Worm (Caenorhabditis elegans) whole organism, L2 larva: ENCODE results near the gene R08D7.5.
"Not testable (repeated sequence)": the region's sequence is repeated elsewhere in the genome, so short reads cannot be mapped to it uniquely, and the experiment has no call there.

ENCODE experiments used
- C34F6.9 ChIP-seq: fragments of 150-350 bp; optimal IDR thresholded peaks from 2 replicates; lab custom pipeline; 2014; ENCODE audit warnings: missing biosample characterization, missing genetic modification characterization
- F13H6.1 ChIP-seq: sonication (generic microtip); optimal IDR thresholded peaks from 2 replicates; lab custom pipeline; 2016; ENCODE audit warnings: missing genetic modification characterization, missing compliant biosample characterization
- Y55F3AM.14 ChIP-seq: fragments of 200-800 bp; sonication (Bioruptor generic); optimal IDR thresholded peaks from 2 replicates; lab custom pipeline; 2018; ENCODE audit warnings: mild to moderate bottlenecking, missing genetic modification characterization, missing compliant biosample characterization
- ZK546.5 ChIP-seq: sonication (generic microtip); optimal IDR thresholded peaks from 2 replicates; lab custom pipeline; 2017; ENCODE audit warnings: missing biosample characterization, missing genetic modification characterization
- aly-2 ChIP-seq: fragments of 150-350 bp; optimal IDR thresholded peaks from 2 replicates; lab custom pipeline; 2014; ENCODE audit warnings: missing biosample characterization, missing genetic modification characterization
- ceh-16 ChIP-seq: fragments of 150-350 bp; optimal IDR thresholded peaks from 2 replicates; lab custom pipeline; 2014; ENCODE audit warnings: missing biosample characterization, missing genetic modification characterization
- ceh-82 ChIP-seq: fragments of 150-350 bp; optimal IDR thresholded peaks from 2 replicates; lab custom pipeline; 2014; ENCODE audit warnings: missing biosample characterization, missing genetic modification characterization
- dmd-4 ChIP-seq: sonication (generic microtip); optimal IDR thresholded peaks from 2 replicates; lab custom pipeline; 2017; ENCODE audit warnings: missing biosample characterization, missing genetic modification characterization
- fos-1 ChIP-seq: fragments of 150-350 bp; optimal IDR thresholded peaks from 2 replicates; lab custom pipeline; 2014; ENCODE audit warnings: missing biosample characterization, missing genetic modification characterization
- gmeb-1 ChIP-seq: fragments of 150-350 bp; optimal IDR thresholded peaks from 2 replicates; lab custom pipeline; 2014; ENCODE audit warnings: missing biosample characterization, missing genetic modification characterization
- lin-11 ChIP-seq: fragments of 150-350 bp; sonication (generic microtip); optimal IDR thresholded peaks from 2 replicates; lab custom pipeline; 2014; ENCODE audit warnings: missing biosample characterization, missing genetic modification characterization, inconsistent platforms, mixed read lengths
- lsy-2 ChIP-seq, 2 experiments: fragments of 150-350 bp in 1 of 2; sonication (generic microtip) in 1 of 2; optimal IDR thresholded peaks; 2 replicates each; lab custom pipeline; 2014 to 2017; ENCODE audit warnings: missing biosample characterization in 2 of 2, missing genetic modification characterization in 2 of 2
- mab-5 ChIP-seq: fragments of 150-350 bp; optimal IDR thresholded peaks from 2 replicates; lab custom pipeline; 2014; ENCODE audit warnings: missing biosample characterization, missing genetic modification characterization
- mdl-1 ChIP-seq, 2 experiments: fragments of 150-350 bp in 1 of 2; sonication (generic microtip) in 1 of 2; optimal IDR thresholded peaks; 2 replicates each; lab custom pipeline; 2017; ENCODE audit warnings: missing biosample characterization in 2 of 2, missing genetic modification characterization in 2 of 2
- nhr-11 ChIP-seq: fragments of 150-350 bp; optimal IDR thresholded peaks from 2 replicates; lab custom pipeline; 2014; ENCODE audit warnings: missing biosample characterization, missing genetic modification characterization
- nhr-12 ChIP-seq: fragments of 150-350 bp; optimal IDR thresholded peaks from 2 replicates; lab custom pipeline; 2014; ENCODE audit warnings: missing biosample characterization, missing genetic modification characterization
- nhr-21 ChIP-seq: fragments of 150-350 bp; optimal IDR thresholded peaks from 2 replicates; lab custom pipeline; 2014; ENCODE audit warnings: missing biosample characterization, missing genetic modification characterization
- nhr-23 ChIP-seq: fragments of 150-350 bp; optimal IDR thresholded peaks from 2 replicates; lab custom pipeline; 2014; ENCODE audit warnings: missing biosample characterization, missing genetic modification reagents, missing genetic modification characterization
- nhr-237 ChIP-seq: fragments of 150-350 bp; optimal IDR thresholded peaks from 2 replicates; lab custom pipeline; 2014; ENCODE audit warnings: missing biosample characterization, missing genetic modification characterization
- nhr-25 ChIP-seq: fragments of 150-350 bp; sonication (generic microtip); optimal IDR thresholded peaks from 3 replicates; lab custom pipeline; 2014; ENCODE audit warnings: missing biosample characterization, missing genetic modification characterization
- nhr-77 ChIP-seq: fragments of 150-350 bp; optimal IDR thresholded peaks from 2 replicates; lab custom pipeline; 2014; ENCODE audit warnings: missing biosample characterization, missing genetic modification characterization
- sem-4 ChIP-seq: fragments of 150-350 bp; optimal IDR thresholded peaks from 2 replicates; lab custom pipeline; 2014; ENCODE audit warnings: missing biosample characterization, missing genetic modification reagents, missing genetic modification characterization
- skn-1 ChIP-seq: sonication (generic microtip); optimal IDR thresholded peaks from 2 replicates; lab custom pipeline; 2017; ENCODE audit warnings: missing biosample characterization, missing genetic modification characterization
- sma-3 ChIP-seq: sonication (generic microtip); optimal IDR thresholded peaks from 2 replicates; lab custom pipeline; 2016; ENCODE audit warnings: missing genetic modification reagents, missing genetic modification characterization, missing compliant biosample characterization
- snpc-4 ChIP-seq: fragments of 150-350 bp; optimal IDR thresholded peaks from 2 replicates; lab custom pipeline; 2014; ENCODE audit warnings: missing biosample characterization, missing genetic modification characterization
- unc-39 ChIP-seq: fragments of 150-350 bp; optimal IDR thresholded peaks from 2 replicates; lab custom pipeline; 2014; ENCODE audit warnings: missing biosample characterization, missing genetic modification characterization
- unc-55 ChIP-seq: fragments of 150-350 bp; sonication (generic microtip); optimal IDR thresholded peaks from 3 replicates; lab custom pipeline; 2014; ENCODE audit warnings: missing biosample characterization, missing genetic modification reagents, missing genetic modification characterization
- zag-1 ChIP-seq: fragments of 150-350 bp; optimal IDR thresholded peaks from 2 replicates; lab custom pipeline; 2014; ENCODE audit warnings: missing biosample characterization, missing genetic modification characterization
- ztf-1 ChIP-seq: fragments of 200-800 bp; sonication (Bioruptor generic); conservative IDR thresholded peaks from 2 replicates; pipeline ENCODE4 v1.3.6; 2022; ENCODE audit warnings: missing genetic modification characterization, missing compliant biosample characterization
- ztf-11 ChIP-seq: sonication (generic microtip); optimal IDR thresholded peaks from 2 replicates; lab custom pipeline; 2017; ENCODE audit warnings: missing biosample characterization, missing genetic modification characterization

The R08D7.5 gene

ce11 chrIII:8988061-8988460 lies 14.1 kb downstream of the R08D7.5 start:
- TF ChIP-seq unc-55 (GFP tag; lab: Kevin White, UChicago) (no peak), F13H6.1 (tag; lab: Kevin White, UChicago) (no peak), nhr-25 (tag; lab: Kevin White, UChicago) (no peak), zag-1 (tag; lab: Kevin White, UChicago) (no peak), mdl-1 (tag; optimal IDR thresholded peaks at IDR 0.05; lab: Kevin White, UChicago) (no peak), ztf-11 (no peak), mab-5 (tag; lab: Kevin White, UChicago) (no peak), dmd-4 (tag; lab: Kevin White, UChicago) (no peak), gmeb-1 (no peak), lsy-2 (tag; optimal IDR thresholded peaks at IDR 0.05; lab: Kevin White, UChicago) (no peak), Y55F3AM.14 (GFP tag; lab: Kevin White, UChicago) (no peak), ceh-82 (tag; lab: Kevin White, UChicago) (no peak), aly-2 (no peak), ztf-1 (no peak)

- TF ChIP-seq unc-55 (GFP tag; lab: Kevin White, UChicago): peak; percentile 40
- no peak for TF ChIP-seq ztf-11
Measured at ce11 chrIII:8988544-8988943, 14.6 kb downstream of the R08D7.5 start.

ce11 chrIII:8989752-8990151 lies 15.8 kb downstream of the R08D7.5 start, which contains the start of gene R08D7.7:
R08D7.7 (plus strand) TSS chrIII:8990052.
- not testable (repeated sequence) for TF ChIP-seq Y55F3AM.14 (GFP tag; lab: Kevin White, UChicago); unc-39 (tag; lab: Kevin White, UChicago); nhr-77 (tag; lab: Kevin White, UChicago)

ce11 chrIII:8996686-8997085 lies 22.8 kb downstream of the R08D7.5 start, which contains the start of gene skat-1:
skat-1 (minus strand) TSS chrIII:8996786.
- TF ChIP-seq C34F6.9 (tag; lab: Kevin White, UChicago): no peak
- no peak for TF ChIP-seq mdl-1 (tag; optimal IDR thresholded peaks at IDR 0.05; lab: Kevin White, UChicago)
- no peak for TF ChIP-seq nhr-11
- TF ChIP-seq nhr-12 (tag; lab: Kevin White, UChicago): no peak
- TF ChIP-seq sma-3 (GFP tag; lab: Kevin White, UChicago): no peak
- no peak for TF ChIP-seq lin-11 (tag; lab: Kevin White, UChicago)
- TF ChIP-seq fos-1 (tag; lab: Kevin White, UChicago): no peak
- TF ChIP-seq zag-1 (tag; lab: Kevin White, UChicago): no peak
- TF ChIP-seq ztf-1: no peak
- no peak for TF ChIP-seq sem-4 (tag; lab: Kevin White, UChicago)
- TF ChIP-seq nhr-23 (tag; lab: Kevin White, UChicago): no peak
- no peak for TF ChIP-seq nhr-21 (tag; lab: Kevin White, UChicago)
- no peak for TF ChIP-seq ceh-82 (tag; lab: Kevin White, UChicago)

- TF ChIP-seq Y55F3AM.14 (GFP tag; lab: Kevin White, UChicago): no peak
- TF ChIP-seq fos-1 (tag; lab: Kevin White, UChicago): peak; percentile 84
Measured at ce11 chrIII:8997821-8998220, 23.9 kb downstream of the R08D7.5 start.

ce11 chrIII:8998884-8999283 lies 25.0 kb downstream of the R08D7.5 start:
- TF ChIP-seq ZK546.5 (tag; lab: Kevin White, UChicago) (no peak), sem-4 (tag; lab: Kevin White, UChicago) (no peak), nhr-23 (tag; lab: Kevin White, UChicago) (no peak), ceh-16 (tag; lab: Kevin White, UChicago) (no peak), skn-1 (tag; lab: Kevin White, UChicago) (no peak)

- TF ChIP-seq nhr-11 (no peak), nhr-237 (tag; lab: Kevin White, UChicago) (no peak), C34F6.9 (tag; lab: Kevin White, UChicago) (no peak), sem-4 (tag; lab: Kevin White, UChicago) (no peak), ztf-11 (no peak), snpc-4 (tag; lab: Kevin White, UChicago) (no peak)
Measured at ce11 chrIII:8999508-8999907, 25.6 kb downstream of the R08D7.5 start, which contains the start of gene F59B2.3. F59B2.3 (minus strand) TSS chrIII:8999766.
